Worm (Caenorhabditis elegans) whole organism, L2 larva: Measurements from ENCODE around the gene W04B5.8.

Source experiments
- C34F6.9 ChIP-seq: fragments of 150-350 bp; optimal IDR thresholded peaks from 2 replicates; lab custom pipeline; 2014; ENCODE audit warnings: missing biosample characterization, missing genetic modification characterization
- F13H6.1 ChIP-seq: sonication (generic microtip); optimal IDR thresholded peaks from 2 replicates; lab custom pipeline; 2016; ENCODE audit warnings: missing genetic modification characterization, missing compliant biosample characterization
- R02D3.7 ChIP-seq: fragments of 150-350 bp; optimal IDR thresholded peaks from 2 replicates; lab custom pipeline; 2014; ENCODE audit warnings: missing biosample characterization, missing genetic modification characterization
- Y55F3AM.14 ChIP-seq: fragments of 200-800 bp; sonication (Bioruptor generic); optimal IDR thresholded peaks from 2 replicates; lab custom pipeline; 2018; ENCODE audit warnings: mild to moderate bottlenecking, missing genetic modification characterization, missing compliant biosample characterization
- alr-1 ChIP-seq: fragments of 150-350 bp; optimal IDR thresholded peaks from 2 replicates; lab custom pipeline; 2014; ENCODE audit warnings: missing biosample characterization, missing genetic modification characterization
- aly-2 ChIP-seq: fragments of 150-350 bp; optimal IDR thresholded peaks from 2 replicates; lab custom pipeline; 2014; ENCODE audit warnings: missing biosample characterization, missing genetic modification characterization
- ama-1 ChIP-seq: fragments of 150-350 bp; optimal IDR thresholded peaks from 2 replicates; lab custom pipeline; 2018; ENCODE audit warnings: inconsistent platforms
- blmp-1 ChIP-seq: sonication (generic microtip); optimal IDR thresholded peaks from 2 replicates; lab custom pipeline; 2017; ENCODE audit warnings: missing genetic modification characterization, mild to moderate bottlenecking, missing compliant biosample characterization, antibody characterized with exemption, moderate library complexity; ENCODE audit not compliant: insufficient read depth
- ceh-16 ChIP-seq: fragments of 150-350 bp; optimal IDR thresholded peaks from 2 replicates; lab custom pipeline; 2014; ENCODE audit warnings: missing biosample characterization, missing genetic modification characterization
- crh-2 ChIP-seq: sonication (generic microtip); optimal IDR thresholded peaks from 2 replicates; lab custom pipeline; 2017; ENCODE audit warnings: missing biosample characterization, missing genetic modification characterization
- elt-3 ChIP-seq: sonication (generic microtip); optimal IDR thresholded peaks from 2 replicates; lab custom pipeline; 2017; ENCODE audit warnings: missing biosample characterization, missing genetic modification characterization
- fos-1 ChIP-seq: fragments of 150-350 bp; optimal IDR thresholded peaks from 2 replicates; lab custom pipeline; 2014; ENCODE audit warnings: missing biosample characterization, missing genetic modification characterization
- gmeb-1 ChIP-seq: fragments of 150-350 bp; optimal IDR thresholded peaks from 2 replicates; lab custom pipeline; 2014; ENCODE audit warnings: missing biosample characterization, missing genetic modification characterization
- lin-11 ChIP-seq: fragments of 150-350 bp; sonication (generic microtip); optimal IDR thresholded peaks from 2 replicates; lab custom pipeline; 2014; ENCODE audit warnings: missing biosample characterization, missing genetic modification characterization, inconsistent platforms, mixed read lengths
- lin-13 ChIP-seq: fragments of 150-350 bp; optimal IDR thresholded peaks from 2 replicates; lab custom pipeline; 2014; ENCODE audit warnings: missing biosample characterization, missing genetic modification reagents, missing genetic modification characterization
- lsy-2 ChIP-seq, 2 experiments: fragments of 150-350 bp in 1 of 2; sonication (generic microtip) in 1 of 2; optimal IDR thresholded peaks; 2 replicates each; lab custom pipeline; 2014 to 2017; ENCODE audit warnings: missing biosample characterization in 2 of 2, missing genetic modification characterization in 2 of 2
- mab-5 ChIP-seq: fragments of 150-350 bp; optimal IDR thresholded peaks from 2 replicates; lab custom pipeline; 2014; ENCODE audit warnings: missing biosample characterization, missing genetic modification characterization
- mbf-1 ChIP-seq: sonication (generic microtip); optimal IDR thresholded peaks from 2 replicates; lab custom pipeline; 2017; ENCODE audit warnings: missing biosample characterization, missing genetic modification characterization
- mdl-1 ChIP-seq, 2 experiments: fragments of 150-350 bp in 1 of 2; sonication (generic microtip) in 1 of 2; optimal IDR thresholded peaks; 2 replicates each; lab custom pipeline; 2017; ENCODE audit warnings: missing biosample characterization in 2 of 2, missing genetic modification characterization in 2 of 2
- nhr-10 ChIP-seq: sonication (generic microtip); optimal IDR thresholded peaks from 2 replicates; lab custom pipeline; 2017; ENCODE audit warnings: missing biosample characterization, missing genetic modification characterization
- nhr-11 ChIP-seq: fragments of 150-350 bp; optimal IDR thresholded peaks from 2 replicates; lab custom pipeline; 2014; ENCODE audit warnings: missing biosample characterization, missing genetic modification characterization
- nhr-129 ChIP-seq: fragments of 150-350 bp; optimal IDR thresholded peaks from 2 replicates; lab custom pipeline; 2014; ENCODE audit warnings: missing biosample characterization, missing genetic modification characterization
- nhr-23 ChIP-seq: fragments of 150-350 bp; optimal IDR thresholded peaks from 2 replicates; lab custom pipeline; 2014; ENCODE audit warnings: missing biosample characterization, missing genetic modification reagents, missing genetic modification characterization
- nhr-25 ChIP-seq: fragments of 150-350 bp; sonication (generic microtip); optimal IDR thresholded peaks from 3 replicates; lab custom pipeline; 2014; ENCODE audit warnings: missing biosample characterization, missing genetic modification characterization
- nhr-6 ChIP-seq: fragments of 150-350 bp; optimal IDR thresholded peaks from 2 replicates; lab custom pipeline; 2014; ENCODE audit warnings: missing biosample characterization, missing genetic modification characterization
- nhr-77 ChIP-seq: fragments of 150-350 bp; optimal IDR thresholded peaks from 2 replicates; lab custom pipeline; 2014; ENCODE audit warnings: missing biosample characterization, missing genetic modification characterization
- sem-4 ChIP-seq: fragments of 150-350 bp; optimal IDR thresholded peaks from 2 replicates; lab custom pipeline; 2014; ENCODE audit warnings: missing biosample characterization, missing genetic modification reagents, missing genetic modification characterization
- sma-3 ChIP-seq: sonication (generic microtip); optimal IDR thresholded peaks from 2 replicates; lab custom pipeline; 2016; ENCODE audit warnings: missing genetic modification reagents, missing genetic modification characterization, missing compliant biosample characterization
- sma-9 ChIP-seq, 2 experiments: fragments of 150-350 bp in 1 of 2; sonication (generic microtip) in 1 of 2; optimal IDR thresholded peaks; 2 replicates each; lab custom pipeline; 2014 to 2016; ENCODE audit warnings: missing genetic modification characterization in 2 of 2, mild to moderate bottlenecking in 1 of 2, missing biosample characterization in 1 of 2, missing compliant biosample characterization in 1 of 2, missing genetic modification reagents in 1 of 2, moderate library complexity in 1 of 2
- snpc-4 ChIP-seq: fragments of 150-350 bp; optimal IDR thresholded peaks from 2 replicates; lab custom pipeline; 2014; ENCODE audit warnings: missing biosample characterization, missing genetic modification characterization
- unc-55 ChIP-seq: fragments of 150-350 bp; sonication (generic microtip); optimal IDR thresholded peaks from 3 replicates; lab custom pipeline; 2014; ENCODE audit warnings: missing biosample characterization, missing genetic modification reagents, missing genetic modification characterization
- unc-62 ChIP-seq: fragments of 150-350 bp; optimal IDR thresholded peaks from 2 replicates; lab custom pipeline; 2014; ENCODE audit warnings: missing biosample characterization, missing genetic modification reagents, missing genetic modification characterization
- zag-1 ChIP-seq: fragments of 150-350 bp; optimal IDR thresholded peaks from 2 replicates; lab custom pipeline; 2014; ENCODE audit warnings: missing biosample characterization, missing genetic modification characterization
- ztf-1 ChIP-seq: fragments of 200-800 bp; sonication (Bioruptor generic); conservative IDR thresholded peaks from 2 replicates; pipeline ENCODE4 v1.3.6; 2022; ENCODE audit warnings: missing genetic modification characterization, missing compliant biosample characterization
- ztf-11 ChIP-seq: sonication (generic microtip); optimal IDR thresholded peaks from 2 replicates; lab custom pipeline; 2017; ENCODE audit warnings: missing biosample characterization, missing genetic modification characterization
- ztf-4 ChIP-seq: fragments of 150-350 bp; optimal IDR thresholded peaks from 2 replicates; lab custom pipeline; 2014; ENCODE audit warnings: missing biosample characterization, missing genetic modification characterization

The W04B5.8 gene

DNA sequence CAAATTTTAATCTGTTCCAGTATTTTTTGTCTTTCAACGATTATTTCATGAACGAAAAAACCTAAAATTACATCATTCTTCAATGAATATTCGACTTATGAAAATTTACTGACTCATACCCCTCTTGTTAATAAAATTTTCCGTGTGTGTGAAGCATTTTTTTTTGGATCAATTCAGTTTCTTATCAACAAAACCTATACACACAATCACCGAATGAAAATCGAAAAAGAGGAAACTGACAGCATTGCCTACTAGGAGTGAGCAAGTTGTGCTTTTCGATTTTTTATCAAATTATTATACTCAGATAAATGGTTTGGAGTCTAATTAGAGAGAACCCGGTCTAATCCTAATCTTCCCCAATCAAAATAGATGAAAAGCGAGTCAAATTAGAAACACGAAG, 32.6 kb downstream of the W04B5.8 start, which contains the start of gene E02H9.3:
TSS of gene E02H9.3 (plus strand) at position 301 of the 400 bp plus-strand sequence.
- peak; percentile 44 for TF ChIP-seq fos-1

DNA sequence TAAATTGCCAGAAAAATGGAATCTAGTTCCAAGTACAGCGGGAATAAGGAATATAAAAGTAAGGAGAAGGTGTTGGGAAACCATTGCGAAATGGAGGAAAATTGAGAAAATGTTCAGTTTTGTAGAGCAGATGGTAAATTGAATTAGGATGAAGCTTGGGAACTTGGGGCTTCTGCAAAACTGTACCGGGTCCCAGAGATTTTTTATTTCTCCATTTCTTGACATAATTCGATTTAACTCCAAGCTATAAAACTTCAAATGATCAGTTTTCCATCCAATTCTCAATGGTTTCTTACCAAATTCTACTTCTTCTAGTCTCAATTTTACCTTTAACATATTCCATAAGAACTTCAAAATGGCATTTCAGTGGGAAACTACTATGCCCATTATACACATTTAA, 42.1 kb downstream of the W04B5.8 start, which contains the start of the genes E02H9.9 and E02H9.1:
TSS of gene E02H9.9 (minus strand) at position 101 of the 400 bp plus-strand sequence.
TSS of gene E02H9.1 (plus strand) at position 285 of the 400 bp plus-strand sequence.
- TF ChIP-seq lin-13 (no peak), elt-3 (tag; lab: Kevin White, UChicago) (no peak), ztf-4 (no peak), mdl-1 (tag; optimal IDR thresholded peaks at IDR 0.05; lab: Kevin White, UChicago) (no peak), ztf-11 (tag; lab: Kevin White, UChicago) (no peak), ztf-1 (GFP tag; lab: Robert Waterston, UW) (no peak), nhr-23 (no peak), ama-1 (lab: Kevin White, UChicago) (no peak), alr-1 (tag; lab: Kevin White, UChicago) (no peak), snpc-4 (tag; lab: Kevin White, UChicago) (no peak), mab-5 (tag; lab: Kevin White, UChicago) (no peak), F13H6.1 (tag; lab: Kevin White, UChicago) (no peak), mbf-1 (tag; lab: Kevin White, UChicago) (no peak)
- TF ChIP-seq, all 48 proteins: peak for 0

ce11 chrIII:2471855-2472254, 45.7 kb downstream of the W04B5.8 start:
- TF ChIP-seq sma-9 (GFP tag; optimal IDR thresholded peaks at IDR 0.05; lab: Kevin White, UChicago) (no peak), sma-9 (tag; optimal IDR thresholded peaks at IDR 0.05; lab: Kevin White, UChicago) (no peak), lsy-2 (tag; optimal IDR thresholded peaks at IDR 0.05; lab: Kevin White, UChicago) (peak in 1 of 2 experiments; percentile 67), nhr-11 (no peak), unc-62 (no peak), gmeb-1 (tag; lab: Kevin White, UChicago) (peak; percentile 45), Y55F3AM.14 (no peak), alr-1 (tag; lab: Kevin White, UChicago) (no peak), ztf-4 (peak; percentile 57), aly-2 (no peak), fos-1 (peak; percentile 72), unc-55 (peak; percentile 83), R02D3.7 (tag; lab: Kevin White, UChicago) (no peak), mab-5 (tag; lab: Kevin White, UChicago) (peak; percentile 2), lin-11 (tag; lab: Kevin White, UChicago) (peak; percentile 46), C34F6.9 (tag; lab: Kevin White, UChicago) (peak; percentile 75), nhr-10 (no peak), crh-2 (tag; lab: Kevin White, UChicago) (peak; percentile 29), lin-13 (peak; percentile 70), nhr-129 (peak; percentile 81), mdl-1 (tag; optimal IDR thresholded peaks at IDR 0.05; lab: Kevin White, UChicago) (peak in 1 of 2 experiments; percentile 41), blmp-1 (peak; percentile 21), ceh-16 (no peak), elt-3 (tag; lab: Kevin White, UChicago) (no peak), sem-4 (tag; lab: Kevin White, UChicago) (no peak)

DNA sequence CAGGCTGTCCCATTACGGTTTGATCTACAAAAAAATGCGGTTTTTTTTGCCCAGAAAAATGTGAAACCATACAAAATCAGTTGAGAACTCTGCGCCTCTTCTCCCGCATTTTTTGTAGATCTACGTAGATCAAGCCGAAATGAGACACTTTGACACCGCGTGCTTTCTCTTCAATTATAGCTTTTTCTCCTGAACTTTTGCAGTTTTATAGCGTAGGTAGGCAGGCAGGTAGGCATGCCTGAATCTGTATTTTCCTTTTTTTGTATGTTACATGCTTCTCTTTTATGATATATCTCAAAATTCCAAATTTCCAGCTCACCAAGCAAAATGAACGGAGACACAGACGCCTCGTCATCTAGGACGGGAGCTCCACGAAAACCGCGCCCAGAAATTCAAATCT, 47.4 kb downstream of the W04B5.8 start, which contains the start of gene smg-6:
TSS of gene smg-6 (plus strand) at position 301 of the 400 bp plus-strand sequence.
- TF ChIP-seq nhr-6 = no peak
- no peak for TF ChIP-seq sma-3 (GFP tag; lab: Kevin White, UChicago)

DNA sequence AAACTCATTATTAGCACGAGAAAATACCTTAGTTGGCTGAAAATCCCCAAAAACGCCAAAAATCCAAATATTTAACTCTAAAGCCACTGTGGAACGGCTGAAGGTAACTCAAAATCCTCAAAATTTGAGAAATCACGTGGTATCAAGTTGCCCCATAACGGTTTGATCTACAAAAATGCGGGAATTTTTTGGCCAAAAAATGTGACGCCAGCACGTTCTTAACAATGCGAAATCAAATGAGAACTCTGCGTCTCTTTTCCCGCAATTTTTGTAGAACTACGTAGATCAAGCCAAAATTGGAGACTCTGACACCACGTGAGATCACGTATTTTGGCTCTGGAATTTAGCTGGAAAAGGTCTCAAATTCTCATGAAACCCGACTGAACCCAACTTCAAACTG, 48.7 kb downstream of the W04B5.8 start:
- TF ChIP-seq snpc-4 (tag; lab: Kevin White, UChicago) = no peak
- TF ChIP-seq lin-11 (tag; lab: Kevin White, UChicago) = no peak
- no peak for TF ChIP-seq aly-2
- TF ChIP-seq mbf-1 (tag; lab: Kevin White, UChicago) = no peak
- no peak for TF ChIP-seq ztf-1 (GFP tag; lab: Robert Waterston, UW)
- no peak for TF ChIP-seq Y55F3AM.14
- no peak for TF ChIP-seq zag-1 (tag; lab: Kevin White, UChicago)
- no peak for TF ChIP-seq nhr-11
- no peak for TF ChIP-seq C34F6.9 (tag; lab: Kevin White, UChicago)
- TF ChIP-seq nhr-25 (tag; lab: Kevin White, UChicago) = no peak
- TF ChIP-seq nhr-77 (tag; lab: Kevin White, UChicago) = no peak
- TF ChIP-seq sma-3 (GFP tag; lab: Kevin White, UChicago) = no peak
- TF ChIP-seq unc-62 = no peak
- no peak for TF ChIP-seq mdl-1 (tag; optimal IDR thresholded peaks at IDR 0.05; lab: Kevin White, UChicago)
- TF ChIP-seq ama-1 (lab: Kevin White, UChicago) = no peak
- TF ChIP-seq nhr-10 = no peak
- TF ChIP-seq, all 48 proteins: peak for 0
